Worm (Caenorhabditis elegans): Measurements from ENCODE around the gene ZK1127.4.

Gene ZK1127.4

ce11 chrII:7072590-7073536 lies 19.1 kb downstream of the ZK1127.4 start (continued):
- TF ChIP-seq zag-1 (tag; optimal IDR thresholded peaks at IDR 0.05) = no peak
- no peak for TF ChIP-seq ets-5 (GFP tag; IDR thresholded peaks at IDR 0.05)
- TF ChIP-seq sox-4 (tag; optimal IDR thresholded peaks at IDR 0.05) = peak; percentile 75
- peak; percentile 75 for TF ChIP-seq dsc-1 (tag; optimal IDR thresholded peaks at IDR 0.05)
- peak; percentile 66 for TF ChIP-seq irx-1 (tag; optimal IDR thresholded peaks at IDR 0.05)
- no peak for TF ChIP-seq grh-1 (GFP tag; IDR thresholded peaks at IDR 0.05)
- TF ChIP-seq mep-1 (tag; optimal IDR thresholded peaks at IDR 0.05) = peak; percentile 89
- TF ChIP-seq nhr-237 (tag; optimal IDR thresholded peaks at IDR 0.05) = peak; percentile 58
- no peak for TF ChIP-seq efl-3 (GFP tag; optimal IDR thresholded peaks at IDR 0.05)
- peak; percentile 17 for TF ChIP-seq fkh-4 (tag; optimal IDR thresholded peaks at IDR 0.05; ENCODE audit: borderline replicate concordance)
- no peak for TF ChIP-seq Y116A8C.19 (tag; optimal IDR thresholded peaks at IDR 0.05; ENCODE audit: borderline replicate concordance)
- no peak for TF ChIP-seq pag-3 (tag; optimal IDR thresholded peaks at IDR 0.05; ENCODE audit: borderline replicate concordance, insufficient read depth)
- TF ChIP-seq sptf-1 (tag; optimal IDR thresholded peaks at IDR 0.05) = no peak
- peak; percentile 55 to 71 (median 61) for TF ChIP-seq dpl-1 (GFP tag; optimal IDR thresholded peaks at IDR 0.05)
- TF ChIP-seq snu-23 (GFP tag; optimal IDR thresholded peaks at IDR 0.05) = peak; percentile 79
- no peak for TF ChIP-seq aha-1 (tag; optimal IDR thresholded peaks at IDR 0.05)
- TF ChIP-seq nhr-76 (tag; optimal IDR thresholded peaks at IDR 0.05) = no peak
- peak; percentile 66 for TF ChIP-seq snpc-4 (tag; optimal IDR thresholded peaks at IDR 0.05)
- peak; percentile 31 for TF ChIP-seq F16B12.6 (tag; optimal IDR thresholded peaks at IDR 0.05)
- peak; percentile 70 for TF ChIP-seq lin-15B (tag; optimal IDR thresholded peaks at IDR 0.05)
- peak; percentile 81 for TF ChIP-seq xbp-1 (tag; optimal IDR thresholded peaks at IDR 0.05)
- TF ChIP-seq nhr-28 (tag; optimal IDR thresholded peaks at IDR 0.05) = no peak
- TF ChIP-seq ceh-88 (GFP tag; IDR thresholded peaks at IDR 0.05) = peak; percentile 73
- peak; percentile 88 for TF ChIP-seq unc-98 (GFP tag; IDR thresholded peaks at IDR 0.05)
- TF ChIP-seq hpl-2 (GFP tag; optimal IDR thresholded peaks at IDR 0.05) = no peak
- TF ChIP-seq sup-37 (GFP tag; optimal IDR thresholded peaks at IDR 0.05) = no peak
- no peak for TF ChIP-seq alr-1 (tag; optimal IDR thresholded peaks at IDR 0.05; ENCODE audit: borderline replicate concordance)
- TF ChIP-seq skn-1 (tag; optimal IDR thresholded peaks at IDR 0.05) = peak; percentile 77
- TF ChIP-seq ztf-11 (tag; optimal IDR thresholded peaks at IDR 0.05) = peak in 1 of 2 experiments; percentile 78
- TF ChIP-seq lin-13 (GFP tag; optimal IDR thresholded peaks at IDR 0.05) = peak; percentile 54
- no peak for TF ChIP-seq unc-30 (tag; optimal IDR thresholded peaks at IDR 0.05)
- no peak for TF ChIP-seq ceh-63 (GFP tag; optimal IDR thresholded peaks at IDR 0.05)
- TF ChIP-seq isw-1 (GFP tag; IDR thresholded peaks at IDR 0.05) = peak; percentile 76
- TF ChIP-seq lin-35 (GFP tag; optimal IDR thresholded peaks at IDR 0.05) = peak; percentile 72 to 78
- TF ChIP-seq zip-4 (GFP tag; optimal IDR thresholded peaks at IDR 0.05) = no peak
- TF ChIP-seq ama-1 (optimal IDR thresholded peaks at IDR 0.05) = no peak
- peak; percentile 37 for TF ChIP-seq unc-130 (tag; optimal IDR thresholded peaks at IDR 0.05)
- TF ChIP-seq efl-1 (optimal IDR thresholded peaks at IDR 0.05) = peak; percentile 67 to 68
- TF ChIP-seq efl-1 (GFP tag; optimal IDR thresholded peaks at IDR 0.05 in 1 of 2) = peak; percentile 58 to 79
- no peak for TF ChIP-seq unc-62 (GFP tag; optimal IDR thresholded peaks at IDR 0.05)
- no peak for TF ChIP-seq tlp-1 (tag; optimal IDR thresholded peaks at IDR 0.05)
- TF ChIP-seq lsy-2 (tag; optimal IDR thresholded peaks at IDR 0.05) = peak; percentile 71 to 91
- TF ChIP-seq C16A3.4 (tag; optimal IDR thresholded peaks at IDR 0.05) = peak; percentile 86
- TF ChIP-seq C34B4.2 (tag; optimal IDR thresholded peaks at IDR 0.05) = no peak

All from whole organism, L1 larva.